Fruit fly (Drosophila melanogaster) whole organism, embryonic: ENCODE measurements around the gene E2f1.
A peak's percentile ranks its signal among the peaks of the same experiment; 100 is the strongest.

ENCODE experiments used
- Ada2b ChIP-seq: fragments of 200-800 bp; sonication (Bioruptor generic); IDR thresholded peaks from 2 replicates; pipeline ENCODE4 v1.3.6; 2022; ENCODE audit warnings: missing biosample characterization, missing genetic modification characterization
- Atf3 ChIP-seq: fragments of 200-800 bp; sonication (Bioruptor generic); optimal IDR thresholded peaks from 3 replicates; lab custom pipeline; 2016; ENCODE audit warnings: missing biosample characterization, missing genetic modification characterization
- BEAF-32 ChIP-seq: fragments of 200-800 bp; sonication (Bioruptor generic); optimal IDR thresholded peaks from 3 replicates; lab custom pipeline; 2017; ENCODE audit warnings: missing biosample characterization, missing genetic modification characterization, mild to moderate bottlenecking, moderate library complexity, missing genetic modification reagents
- CG11093 ChIP-seq: fragments of 200-800 bp; sonication (Bioruptor generic); IDR thresholded peaks from 3 replicates; pipeline ENCODE4 v1.3.6; 2022; ENCODE audit warnings: missing biosample characterization, missing genetic modification characterization
- CG11504 ChIP-seq: fragments of 200-800 bp; sonication (Bioruptor generic); optimal IDR thresholded peaks from 3 replicates; lab custom pipeline; 2019; ENCODE audit warnings: missing biosample characterization, mild to moderate bottlenecking, missing genetic modification characterization, moderate library complexity
- CG11723 ChIP-seq: fragments of 200-800 bp; sonication (Bioruptor generic); optimal IDR thresholded peaks from 2 replicates; lab custom pipeline; 2017; ENCODE audit warnings: missing biosample characterization, mild to moderate bottlenecking, missing genetic modification characterization
- CG12236 ChIP-seq: fragments of 200-800 bp; sonication (Bioruptor generic); optimal IDR thresholded peaks from 2 replicates; lab custom pipeline; 2016; ENCODE audit warnings: missing biosample characterization, missing genetic modification characterization
- CG13123 ChIP-seq: fragments of 200-800 bp; sonication (Bioruptor generic); optimal IDR thresholded peaks from 2 replicates; lab custom pipeline; 2016; ENCODE audit warnings: missing biosample characterization, missing genetic modification characterization
- CG1529 ChIP-seq: fragments of 200-800 bp; sonication (Bioruptor generic); optimal IDR thresholded peaks from 3 replicates; lab custom pipeline; 2018; ENCODE audit warnings: missing biosample characterization, missing genetic modification characterization
- CG15696 ChIP-seq: fragments of 200-800 bp; sonication (Bioruptor generic); optimal IDR thresholded peaks from 2 replicates; lab custom pipeline; 2019; ENCODE audit warnings: missing biosample characterization, mild to moderate bottlenecking, missing genetic modification characterization, moderate library complexity
- CG1647 ChIP-seq: fragments of 200-800 bp; sonication (Bioruptor generic); optimal IDR thresholded peaks from 3 replicates; lab custom pipeline; 2016; ENCODE audit warnings: missing biosample characterization, missing genetic modification characterization
- CG18619 ChIP-seq: fragments of 200-800 bp; sonication (Bioruptor generic); optimal IDR thresholded peaks from 3 replicates; lab custom pipeline; 2017; ENCODE audit warnings: missing biosample characterization, mild to moderate bottlenecking, missing genetic modification characterization
- CG33557 ChIP-seq: fragments of 200-800 bp; sonication (Bioruptor generic); optimal IDR thresholded peaks from 2 replicates; lab custom pipeline; 2019; ENCODE audit warnings: missing biosample characterization, mild to moderate bottlenecking, missing genetic modification characterization, moderate library complexity
- CG3847 ChIP-seq: fragments of 200-800 bp; sonication (Bioruptor generic); IDR thresholded peaks from 2 replicates; pipeline ENCODE4 v1.3.6; 2022; ENCODE audit warnings: missing biosample characterization, missing genetic modification characterization
- CG4424 ChIP-seq: fragments of 200-800 bp; sonication (Bioruptor generic); optimal IDR thresholded peaks from 3 replicates; lab custom pipeline; 2016; ENCODE audit warnings: missing biosample characterization, missing genetic modification characterization
- CG6272 ChIP-seq: fragments of 200-800 bp; sonication (Bioruptor generic); IDR thresholded peaks from 2 replicates; pipeline ENCODE4 v1.3.6; 2022; ENCODE audit warnings: missing biosample characterization, missing genetic modification characterization
- CG6689 ChIP-seq: fragments of 200-800 bp; sonication (Bioruptor generic); IDR thresholded peaks from 2 replicates; pipeline ENCODE4 v1.3.6; 2022; ENCODE audit warnings: missing biosample characterization, missing genetic modification characterization
- CG7372 ChIP-seq: fragments of 200-800 bp; sonication (Bioruptor generic); IDR thresholded peaks from 2 replicates; pipeline ENCODE4 v1.3.6; 2022; ENCODE audit warnings: missing biosample characterization, missing genetic modification characterization
- CG7786 ChIP-seq: fragments of 200-800 bp; sonication (Bioruptor generic); optimal IDR thresholded peaks from 2 replicates; lab custom pipeline; 2016; ENCODE audit warnings: missing biosample characterization, missing genetic modification characterization
- CG8359 ChIP-seq: fragments of 200-800 bp; sonication (Bioruptor generic); optimal IDR thresholded peaks from 2 replicates; lab custom pipeline; 2017; ENCODE audit warnings: missing biosample characterization, mild to moderate bottlenecking, missing genetic modification characterization, borderline replicate concordance
- CG8944 ChIP-seq: fragments of 200-800 bp; sonication (Bioruptor generic); optimal IDR thresholded peaks from 3 replicates; lab custom pipeline; 2016; ENCODE audit warnings: missing biosample characterization, missing genetic modification characterization
- CG9437 ChIP-seq: fragments of 200-800 bp; sonication (Bioruptor generic); optimal IDR thresholded peaks from 2 replicates; lab custom pipeline; 2018; ENCODE audit warnings: missing biosample characterization, mild to moderate bottlenecking, missing genetic modification characterization
- CG9727 ChIP-seq: fragments of 200-800 bp; sonication (Bioruptor generic); optimal IDR thresholded peaks from 3 replicates; lab custom pipeline; 2017; ENCODE audit warnings: missing biosample characterization, mild to moderate bottlenecking, missing genetic modification characterization
- CG9797 ChIP-seq: fragments of 200-800 bp; sonication (Bioruptor generic); optimal IDR thresholded peaks from 3 replicates; lab custom pipeline; 2018; ENCODE audit warnings: missing biosample characterization, mild to moderate bottlenecking, missing genetic modification characterization
- CG9932 ChIP-seq: fragments of 200-800 bp; sonication (Bioruptor generic); IDR thresholded peaks from 2 replicates; pipeline ENCODE4 v1.3.6; 2022; ENCODE audit warnings: missing biosample characterization, missing genetic modification characterization
- Dad ChIP-seq: fragments of 200-800 bp; sonication (Bioruptor generic); optimal IDR thresholded peaks from 3 replicates; lab custom pipeline; 2016; ENCODE audit warnings: missing biosample characterization, missing genetic modification characterization
- Dbx ChIP-seq: fragments of 200-800 bp; sonication (Bioruptor generic); IDR thresholded peaks from 3 replicates; pipeline ENCODE4 v1.3.6; 2022; ENCODE audit warnings: missing biosample characterization, missing genetic modification characterization
- Drgx ChIP-seq: fragments of 200-800 bp; sonication (Bioruptor generic); IDR thresholded peaks from 2 replicates; pipeline ENCODE4 v1.3.6; 2022; ENCODE audit warnings: missing biosample characterization, missing genetic modification characterization
- Gsc ChIP-seq: fragments of 200-800 bp; sonication (Bioruptor generic); IDR thresholded peaks from 2 replicates; pipeline ENCODE4 v1.3.6; 2022; ENCODE audit warnings: missing biosample characterization, missing genetic modification characterization
- Lpt ChIP-seq: fragments of >200 bp; optimal IDR thresholded peaks from 2 replicates; lab custom pipeline; 2018; ENCODE audit warnings: missing biosample characterization, missing genetic modification characterization
- Six4 ChIP-seq: fragments of 200-800 bp; sonication (Bioruptor generic); optimal IDR thresholded peaks from 2 replicates; lab custom pipeline; 2016; ENCODE audit warnings: missing biosample characterization, missing genetic modification characterization
- Tbp ChIP-seq: fragments of >200 bp; optimal IDR thresholded peaks from 2 replicates; lab custom pipeline; 2018; ENCODE audit warnings: missing biosample characterization, missing genetic modification characterization
- YL-1 ChIP-seq: fragments of 200-800 bp; sonication (Bioruptor generic); optimal IDR thresholded peaks from 3 replicates; lab custom pipeline; 2017; ENCODE audit warnings: missing biosample characterization, mild to moderate bottlenecking, missing genetic modification characterization
- amos ChIP-seq: fragments of 200-800 bp; sonication (Bioruptor generic); IDR thresholded peaks from 2 replicates; pipeline ENCODE4 v1.3.6; 2022; ENCODE audit warnings: missing biosample characterization, missing genetic modification characterization; ENCODE audit not compliant: partially characterized antibody
- ato ChIP-seq: fragments of 200-800 bp; sonication (Bioruptor generic); IDR thresholded peaks from 2 replicates; pipeline ENCODE4 v1.3.6; 2022; ENCODE audit warnings: missing biosample characterization, missing genetic modification characterization; ENCODE audit not compliant: partially characterized antibody
- cas ChIP-seq: fragments of 200-800 bp; sonication (Bioruptor generic); IDR thresholded peaks from 2 replicates; pipeline ENCODE4 v1.3.6; 2022; ENCODE audit warnings: missing biosample characterization, missing genetic modification characterization
- emc ChIP-seq: fragments of 200-800 bp; sonication (Bioruptor generic); optimal IDR thresholded peaks from 2 replicates; lab custom pipeline; 2016; ENCODE audit warnings: missing biosample characterization, missing genetic modification characterization
- fru ChIP-seq: fragments of >200 bp; optimal IDR thresholded peaks from 2 replicates; lab custom pipeline; 2017
- gcm2 ChIP-seq: fragments of 200-800 bp; sonication (Bioruptor generic); optimal IDR thresholded peaks from 2 replicates; lab custom pipeline; 2016; ENCODE audit warnings: missing biosample characterization, missing genetic modification characterization
- grau ChIP-seq: fragments of 200-800 bp; optimal IDR thresholded peaks from 3 replicates; lab custom pipeline; 2019; ENCODE audit warnings: missing biosample characterization, mild to moderate bottlenecking, missing genetic modification characterization, moderate library complexity
- hb ChIP-seq: fragments of 200-800 bp; sonication (Bioruptor generic); IDR thresholded peaks from 3 replicates; pipeline ENCODE4 v1.3.6; 2022; ENCODE audit warnings: missing biosample characterization, missing genetic modification characterization; ENCODE audit not compliant: partially characterized antibody
- klu ChIP-seq: fragments of 200-800 bp; sonication (Bioruptor generic); IDR thresholded peaks from 2 replicates; pipeline ENCODE4 v1.3.6; 2022; ENCODE audit warnings: missing biosample characterization, missing genetic modification characterization
- lmd ChIP-seq: fragments of 200-800 bp; sonication (Bioruptor generic); IDR thresholded peaks from 2 replicates; pipeline ENCODE4 v1.3.6; 2022; ENCODE audit warnings: missing biosample characterization, missing genetic modification characterization
- lov ChIP-seq, 2 experiments: fragments of 200-800 bp in 1 of 2; fragments of >200 bp in 1 of 2; sonication (Bioruptor generic) in 1 of 2; IDR thresholded peaks in 1 of 2; optimal IDR thresholded peaks in 1 of 2; 2 replicates in 1 of 2; 3 replicates in 1 of 2; pipeline versions ENCODE4 v1.3.6 to Lab custom; 2017 to 2022; ENCODE audit warnings: missing biosample characterization in 1 of 2, missing genetic modification characterization in 1 of 2
- pita ChIP-seq: fragments of 200-800 bp; sonication (Bioruptor generic); optimal IDR thresholded peaks from 2 replicates; lab custom pipeline; 2017; ENCODE audit warnings: missing biosample characterization, mild to moderate bottlenecking, missing genetic modification characterization
- psq ChIP-seq: fragments of 200-800 bp; sonication (Bioruptor generic); optimal IDR thresholded peaks from 2 replicates; lab custom pipeline; 2017; ENCODE audit warnings: missing biosample characterization, missing genetic modification characterization
- run ChIP-seq: fragments of 200-800 bp; sonication (Bioruptor generic); optimal IDR thresholded peaks from 3 replicates; lab custom pipeline; 2018; ENCODE audit warnings: missing biosample characterization, mild to moderate bottlenecking, missing genetic modification characterization
- sisA ChIP-seq: fragments of 200-800 bp; sonication (Bioruptor generic); IDR thresholded peaks from 2 replicates; pipeline ENCODE4 v1.3.6; 2022; ENCODE audit warnings: missing biosample characterization, missing genetic modification characterization
- so ChIP-seq: fragments of 200-800 bp; sonication (Bioruptor generic); IDR thresholded peaks from 3 replicates; pipeline ENCODE4 v1.3.6; 2022; ENCODE audit warnings: missing biosample characterization, missing genetic modification characterization
- sug ChIP-seq: fragments of 200-800 bp; optimal IDR thresholded peaks from 2 replicates; lab custom pipeline; 2019; ENCODE audit warnings: missing biosample characterization, mild to moderate bottlenecking, missing genetic modification characterization, moderate library complexity
- trem ChIP-seq: fragments of 200-800 bp; optimal IDR thresholded peaks from 3 replicates; lab custom pipeline; 2019; ENCODE audit warnings: missing biosample characterization, mild to moderate bottlenecking, missing genetic modification characterization, moderate library complexity
- vfl ChIP-seq: fragments of 200-800 bp; sonication (Bioruptor generic); optimal IDR thresholded peaks from 2 replicates; lab custom pipeline; 2016; ENCODE audit warnings: missing biosample characterization, missing genetic modification characterization
- zen ChIP-seq: fragments of 200-800 bp; sonication (Bioruptor generic); optimal IDR thresholded peaks from 3 replicates; lab custom pipeline; 2018; ENCODE audit warnings: missing biosample characterization, mild to moderate bottlenecking, missing genetic modification characterization, moderate library complexity

E2f1 gene

DNA sequence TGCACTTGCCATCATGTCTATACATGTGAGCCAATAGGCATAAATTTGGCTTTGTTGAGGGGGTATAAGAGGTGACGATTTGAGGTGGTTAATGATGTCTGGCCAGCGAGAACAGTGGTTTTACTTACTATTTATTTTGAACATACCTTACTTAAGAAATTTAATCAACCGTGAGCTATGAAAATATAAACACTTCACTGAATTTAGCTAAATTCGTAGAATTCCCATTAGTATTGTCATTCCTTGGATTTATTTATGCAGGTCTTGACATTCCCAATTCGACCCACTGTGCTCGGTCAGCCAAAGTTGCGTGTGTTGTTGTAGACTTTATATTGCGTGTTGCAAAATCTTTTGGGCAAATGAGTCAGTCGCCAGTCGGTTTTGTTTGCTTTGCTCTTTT, 27.2 kb upstream of the E2f1 start (continued):
- TF ChIP-seq Dad (GFP tag; lab: Kevin White, UChicago) (no peak), Six4 (GFP tag; lab: Kevin White, UChicago) (no peak), CG3847 (no peak), zen (tag; lab: Kevin White, UChicago) (no peak), CG9437 (no peak), psq (no peak), hb (GFP tag; lab: Robert Waterston, UW) (no peak), trem (tag; lab: Kevin White, UChicago) (no peak), CG8359 (GFP tag; lab: Kevin White, UChicago) (no peak), ato (GFP tag; lab: Robert Waterston, UW) (no peak), sisA (GFP tag; lab: Robert Waterston, UW) (no peak), CG6272 (GFP tag; lab: Robert Waterston, UW) (no peak), CG6689 (GFP tag; lab: Robert Waterston, UW) (no peak), YL-1 (GFP tag; lab: Kevin White, UChicago) (no peak), CG1529 (GFP tag; lab: Kevin White, UChicago) (no peak), CG4424 (GFP tag; lab: Kevin White, UChicago) (no peak), emc (GFP tag; lab: Kevin White, UChicago) (no peak), CG12236 (GFP tag; lab: Kevin White, UChicago) (no peak), Gsc (no peak), CG7786 (no peak), Dbx (GFP tag; lab: Robert Waterston, UW) (no peak), Ada2b (GFP tag; lab: Robert Waterston, UW) (0 out of 2 replicates have a peak, but pooled peaks have one; percentile 23), lov (optimal IDR thresholded peaks at IDR 0.05; lab: Kevin White, UChicago) (no peak), lov (GFP tag; IDR thresholded peaks at IDR 0.05; lab: Robert Waterston, UW) (no peak), BEAF-32 (GFP tag; lab: Kevin White, UChicago) (no peak), cas (no peak), Tbp (GFP tag; lab: Kevin White, UChicago) (no peak), CG7372 (GFP tag; lab: Robert Waterston, UW) (no peak), sug (tag; lab: Kevin White, UChicago) (no peak), vfl (GFP tag; lab: Kevin White, UChicago) (no peak), grau (no peak), CG9797 (GFP tag; lab: Kevin White, UChicago) (no peak), CG9932 (no peak), CG13123 (GFP tag; lab: Kevin White, UChicago) (no peak), so (GFP tag; lab: Robert Waterston, UW) (no peak), amos (GFP tag; lab: Robert Waterston, UW) (no peak), CG11504 (tag; lab: Kevin White, UChicago) (peak; percentile 45), lmd (peak; percentile 13; the same call in 1 of the 2 replicates), gcm2 (GFP tag; lab: Kevin White, UChicago) (no peak), CG11093 (no peak), CG8944 (no peak), klu (no peak), CG1647 (GFP tag; lab: Kevin White, UChicago) (no peak), run (no peak), CG11723 (GFP tag; lab: Kevin White, UChicago) (no peak), CG15696 (tag; lab: Kevin White, UChicago) (no peak), CG18619 (GFP tag; lab: Kevin White, UChicago) (no peak), CG9727 (GFP tag; lab: Kevin White, UChicago) (no peak), pita (GFP tag; lab: Kevin White, UChicago) (no peak), Lpt (GFP tag; lab: Kevin White, UChicago) (no peak), fru (lab: Kevin White, UChicago) (no peak), Drgx (GFP tag; lab: Robert Waterston, UW) (peak; percentile 80), CG33557 (GFP tag; lab: Kevin White, UChicago) (no peak), Atf3 (GFP tag; lab: Kevin White, UChicago) (no peak)
